In genomic region chr3R:17957782-17958181, dm6 we compare ENCODE assay signal across 2 fruit fly cellular contexts.
TF ChIP-seq lines count a peak whose summit lies in the region.

No protein-coding gene starts in this region.

TF ChIP-seq in whole organism, embryonic, 481 proteins besides CTCF, POLR2A, EP300 and RAD21 (continued from another document):
- 0 out of 3 replicates have a peak, but pooled peaks have one; percentile 23 for TF ChIP-seq ci (GFP tag; IDR thresholded peaks at IDR 0.05; lab: Robert Waterston, UW)
- no peak for TF ChIP-seq bbx (GFP tag; IDR thresholded peaks at IDR 0.05; lab: Robert Waterston, UW; ENCODE audit: partially characterized antibody)
- TF ChIP-seq CG2678 (tag; optimal IDR thresholded peaks at IDR 0.05; lab: Kevin White, UChicago): peak; percentile 5
- TF ChIP-seq CG4282 (GFP tag; optimal IDR thresholded peaks at IDR 0.05; lab: Kevin White, UChicago): no peak
- TF ChIP-seq usp (GFP tag; optimal IDR thresholded peaks at IDR 0.05; lab: Kevin White, UChicago): no peak
- no peak for TF ChIP-seq CG17328 (GFP tag; IDR thresholded peaks at IDR 0.05; lab: Robert Waterston, UW)
- no peak for TF ChIP-seq prd (optimal IDR thresholded peaks at IDR 0.05; lab: Kevin White, UChicago)
- TF ChIP-seq prd (GFP tag; IDR thresholded peaks at IDR 0.05; lab: Robert Waterston, UW): no peak
- peak; percentile 4 for TF ChIP-seq CG17359 (tag; optimal IDR thresholded peaks at IDR 0.05; lab: Kevin White, UChicago)
- TF ChIP-seq yki (optimal IDR thresholded peaks at IDR 0.05; lab: Kevin White, UChicago): no peak

TF ChIP-seq in whole organism, prepupa, 60 proteins besides CTCF, POLR2A, EP300 and RAD21 (continued from another document):
- TF ChIP-seq esn (GFP tag; optimal IDR thresholded peaks at IDR 0.05; lab: Kevin White, UChicago): peak; percentile 53
- TF ChIP-seq CG3032 (tag; optimal IDR thresholded peaks at IDR 0.05; lab: Kevin White, UChicago): peak; percentile 48
- TF ChIP-seq CG31627 (GFP tag; optimal IDR thresholded peaks at IDR 0.05; lab: Kevin White, UChicago): peak; percentile 43
- TF ChIP-seq CG34406 (GFP tag; optimal IDR thresholded peaks at IDR 0.05; lab: Kevin White, UChicago): peak; percentile 14
- TF ChIP-seq pdm3 (GFP tag; optimal IDR thresholded peaks at IDR 0.05; lab: Kevin White, UChicago): peak; percentile 34
- TF ChIP-seq dac (GFP tag; optimal IDR thresholded peaks at IDR 0.05; lab: Kevin White, UChicago): no peak
- peak; percentile 25 for TF ChIP-seq CG6808 (GFP tag; optimal IDR thresholded peaks at IDR 0.05; lab: Kevin White, UChicago)
- TF ChIP-seq CG7368 (GFP tag; optimal IDR thresholded peaks at IDR 0.05; lab: Kevin White, UChicago): no peak
- TF ChIP-seq CG32006 (GFP tag; optimal IDR thresholded peaks at IDR 0.05; lab: Kevin White, UChicago): peak; percentile 21
- TF ChIP-seq CG6792 (GFP tag; optimal IDR thresholded peaks at IDR 0.05; lab: Kevin White, UChicago): peak; percentile 25
- peak; percentile 11 for TF ChIP-seq lz (GFP tag; optimal IDR thresholded peaks at IDR 0.05; lab: Kevin White, UChicago)
- TF ChIP-seq CG8119 (GFP tag; IDR thresholded peaks at IDR 0.05; lab: Robert Waterston, UW): peak; percentile 32; the same call in 1 of the 3 replicates
- TF ChIP-seq OdsH (GFP tag; optimal IDR thresholded peaks at IDR 0.05; lab: Kevin White, UChicago): peak; percentile 45
- peak; percentile 58 for TF ChIP-seq topi (GFP tag; optimal IDR thresholded peaks at IDR 0.05; lab: Kevin White, UChicago)
- no peak for TF ChIP-seq CG8319 (GFP tag; optimal IDR thresholded peaks at IDR 0.05; lab: Kevin White, UChicago)
- no peak for TF ChIP-seq Eip93F (GFP tag; optimal IDR thresholded peaks at IDR 0.05; lab: Kevin White, UChicago)
- no peak for TF ChIP-seq Blimp-1 (GFP tag; optimal IDR thresholded peaks at IDR 0.05; lab: Kevin White, UChicago)
- TF ChIP-seq spab (GFP tag; optimal IDR thresholded peaks at IDR 0.05; lab: Kevin White, UChicago): no peak
- TF ChIP-seq CG10631 (GFP tag; optimal IDR thresholded peaks at IDR 0.05; lab: Kevin White, UChicago): peak; percentile 47
- no peak for TF ChIP-seq fd85E (GFP tag; optimal IDR thresholded peaks at IDR 0.05; lab: Kevin White, UChicago)
- TF ChIP-seq ss (GFP tag; optimal IDR thresholded peaks at IDR 0.05; lab: Kevin White, UChicago): peak in 1 of 2 experiments; percentile 32
- no peak for TF ChIP-seq Hr4 (GFP tag; optimal IDR thresholded peaks at IDR 0.05; lab: Kevin White, UChicago)
- peak; percentile 19 for TF ChIP-seq CG1621 (tag; optimal IDR thresholded peaks at IDR 0.05; lab: Kevin White, UChicago)
- no peak for TF ChIP-seq dsx (GFP tag; optimal IDR thresholded peaks at IDR 0.05; lab: Kevin White, UChicago; ENCODE audit: poor library complexity, severe bottlenecking)
- no peak for TF ChIP-seq CG8632 (GFP tag; optimal IDR thresholded peaks at IDR 0.05; lab: Kevin White, UChicago)
- TF ChIP-seq eg (GFP tag; IDR thresholded peaks at IDR 0.05; lab: Robert Waterston, UW): 0 out of 3 replicates have a peak, but pooled peaks have one; percentile 26
- no peak for TF ChIP-seq fkh (GFP tag; optimal IDR thresholded peaks at IDR 0.05; lab: Kevin White, UChicago)
- TF ChIP-seq fd59A (GFP tag; optimal IDR thresholded peaks at IDR 0.05; lab: Kevin White, UChicago): peak; percentile 1
- no peak for TF ChIP-seq CG4318 (GFP tag; optimal IDR thresholded peaks at IDR 0.05; lab: Kevin White, UChicago)
- peak; percentile 48 for TF ChIP-seq achi (GFP tag; optimal IDR thresholded peaks at IDR 0.05; lab: Kevin White, UChicago)
- no peak for TF ChIP-seq Sox15 (GFP tag; optimal IDR thresholded peaks at IDR 0.05; lab: Kevin White, UChicago)
- TF ChIP-seq Eip78C (GFP tag; lab: Kevin White, UChicago): peak; percentile 85
- TF ChIP-seq vri (GFP tag; optimal IDR thresholded peaks at IDR 0.05; lab: Kevin White, UChicago): no peak
- TF ChIP-seq Sox102F (GFP tag; optimal IDR thresholded peaks at IDR 0.05; lab: Kevin White, UChicago): no peak
- no peak for TF ChIP-seq salr (GFP tag; optimal IDR thresholded peaks at IDR 0.05; lab: Kevin White, UChicago)
- no peak for TF ChIP-seq CG11902 (GFP tag; optimal IDR thresholded peaks at IDR 0.05; lab: Kevin White, UChicago)
- TF ChIP-seq CG10669 (GFP tag; optimal IDR thresholded peaks at IDR 0.05; lab: Kevin White, UChicago): peak; percentile 51
